Worm (Caenorhabditis elegans): ENCODE results near the gene gyg-2.

Gene gyg-2

DNA sequence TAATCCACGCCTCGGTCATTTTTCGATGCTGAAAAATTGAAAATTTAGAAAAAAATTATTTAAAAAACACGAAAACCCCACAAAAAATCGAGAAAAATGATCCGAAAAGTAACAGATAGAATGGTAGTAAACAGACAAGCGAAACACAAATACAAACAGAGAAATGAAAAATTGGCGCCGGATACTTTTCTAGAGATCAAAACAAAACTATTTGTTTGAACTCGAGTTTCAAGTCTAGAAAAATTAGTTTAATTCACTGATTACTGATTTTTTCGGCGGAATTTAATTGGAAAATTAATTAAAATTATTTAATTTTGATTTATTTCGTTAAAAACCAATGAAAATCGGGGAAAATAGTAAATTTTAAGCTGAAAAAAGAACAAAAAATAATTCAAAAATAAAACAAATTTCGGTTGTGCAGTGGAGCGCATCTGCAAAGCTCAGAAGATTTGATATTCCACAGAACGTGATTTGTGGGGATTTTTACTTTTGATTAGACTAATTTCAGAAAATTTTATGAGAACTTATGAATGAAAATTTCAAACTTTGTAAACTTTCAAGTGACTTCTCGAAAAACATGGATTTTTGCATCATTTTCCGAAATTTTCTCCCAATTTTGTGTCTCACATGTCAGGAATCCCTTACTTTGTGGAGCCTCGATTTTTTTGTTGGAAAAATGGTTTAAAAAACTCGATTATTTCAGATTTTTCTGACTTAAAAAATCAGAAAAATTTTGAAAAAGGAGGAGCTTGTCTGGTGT is at the start of gene gyg-2:
Gene gyg-2, minus strand, starts transcription at position 28 of the 760 bp plus-strand sequence.
- TF ChIP-seq med-1 (GFP tag; optimal IDR thresholded peaks at IDR 0.05; ENCODE audit: insufficient read depth) (no peak), klf-2 (GFP tag; conservative IDR thresholded peaks at IDR 0.05) (no peak), cog-1 (tag; optimal IDR thresholded peaks at IDR 0.05) (no peak)

DNA sequence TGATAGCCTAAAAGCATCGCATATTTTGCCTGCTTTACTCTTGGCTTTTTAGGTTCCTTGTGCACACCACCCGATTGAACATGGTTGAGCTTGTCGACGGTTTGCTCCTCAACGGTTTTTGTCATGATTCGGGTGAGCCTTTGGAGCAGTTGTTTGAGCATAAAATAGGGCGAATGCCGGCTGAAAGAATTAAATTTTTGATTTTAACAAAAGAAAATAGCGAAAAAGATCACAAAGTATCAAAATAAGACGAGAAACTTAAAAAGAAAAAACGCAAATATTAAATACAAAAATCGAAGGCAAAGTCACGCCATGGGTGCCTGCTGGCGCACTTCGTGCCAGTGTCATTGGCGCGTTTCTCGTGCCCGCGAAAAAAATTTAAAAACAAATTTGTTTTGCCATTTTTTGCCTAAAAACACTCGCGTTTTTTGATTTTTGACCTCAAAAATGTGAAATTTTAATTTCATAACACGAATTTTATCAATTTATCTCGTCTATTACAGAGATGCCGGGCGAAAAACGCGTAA is 48.8 kb upstream of the gyg-2 start, which contains the start of the genes ctps-1 and pus-1:
Gene ctps-1, plus strand, starts transcription at position 51 of the 527 bp plus-strand sequence.
Gene pus-1, minus strand, starts transcription at position 125 of the 527 bp plus-strand sequence.
- no peak for TF ChIP-seq klf-2 (GFP tag; conservative IDR thresholded peaks at IDR 0.05)
- no peak for TF ChIP-seq flt-1 (GFP tag; IDR thresholded peaks at IDR 0.05)
- no peak for TF ChIP-seq ztf-23 (GFP tag; IDR thresholded peaks at IDR 0.05)
- TF ChIP-seq med-1 (GFP tag; optimal IDR thresholded peaks at IDR 0.05; ENCODE audit: insufficient read depth), result no peak
- no peak for TF ChIP-seq T22C8.4 (GFP tag; IDR thresholded peaks at IDR 0.05)
- TF ChIP-seq ztf-29 (GFP tag; IDR thresholded peaks at IDR 0.05), result no peak
- TF ChIP-seq ref-1 (GFP tag; conservative IDR thresholded peaks at IDR 0.05), result no peak
- no peak for TF ChIP-seq cog-1 (tag; optimal IDR thresholded peaks at IDR 0.05)
- TF ChIP-seq tab-1 (GFP tag; IDR thresholded peaks at IDR 0.05), result no peak

ce11 chrV:16794079-16794478 is 48.0 kb upstream of the gyg-2 start:
- TF ChIP-seq klf-2 (GFP tag; conservative IDR thresholded peaks at IDR 0.05) (no peak), ref-1 (GFP tag; conservative IDR thresholded peaks at IDR 0.05) (no peak), ztf-29 (GFP tag; IDR thresholded peaks at IDR 0.05) (no peak), T22C8.4 (GFP tag; IDR thresholded peaks at IDR 0.05) (no peak), ztf-23 (GFP tag; IDR thresholded peaks at IDR 0.05) (no peak), cog-1 (tag; optimal IDR thresholded peaks at IDR 0.05) (no peak), tab-1 (GFP tag; IDR thresholded peaks at IDR 0.05) (no peak), flt-1 (GFP tag; IDR thresholded peaks at IDR 0.05) (no peak), med-1 (GFP tag; optimal IDR thresholded peaks at IDR 0.05; ENCODE audit: insufficient read depth) (no peak)

DNA sequence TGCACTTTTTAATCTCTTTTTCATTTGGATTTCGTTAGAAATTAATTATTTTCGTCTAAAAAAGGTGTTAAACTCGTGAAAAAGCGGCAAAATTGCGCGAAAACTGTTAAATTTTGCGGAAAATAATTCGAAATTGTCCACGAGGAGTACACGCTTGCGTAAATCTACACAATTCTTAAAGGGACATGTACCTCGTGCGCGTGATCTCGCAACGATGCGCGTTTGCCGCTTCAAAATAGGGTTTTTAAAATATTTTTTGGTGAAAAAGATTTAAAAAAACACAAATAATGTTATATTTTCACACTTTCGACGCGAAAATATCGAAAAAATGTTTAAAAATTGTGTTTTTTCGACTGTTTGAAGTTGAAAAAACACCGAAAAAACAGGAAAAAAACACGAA is 47.3 kb upstream of the gyg-2 start:
- TF ChIP-seq klf-2 (GFP tag; conservative IDR thresholded peaks at IDR 0.05) (no peak), T22C8.4 (GFP tag; IDR thresholded peaks at IDR 0.05) (no peak), cog-1 (tag; optimal IDR thresholded peaks at IDR 0.05) (no peak), ztf-23 (GFP tag; IDR thresholded peaks at IDR 0.05) (no peak), flt-1 (GFP tag; IDR thresholded peaks at IDR 0.05) (no peak)

DNA sequence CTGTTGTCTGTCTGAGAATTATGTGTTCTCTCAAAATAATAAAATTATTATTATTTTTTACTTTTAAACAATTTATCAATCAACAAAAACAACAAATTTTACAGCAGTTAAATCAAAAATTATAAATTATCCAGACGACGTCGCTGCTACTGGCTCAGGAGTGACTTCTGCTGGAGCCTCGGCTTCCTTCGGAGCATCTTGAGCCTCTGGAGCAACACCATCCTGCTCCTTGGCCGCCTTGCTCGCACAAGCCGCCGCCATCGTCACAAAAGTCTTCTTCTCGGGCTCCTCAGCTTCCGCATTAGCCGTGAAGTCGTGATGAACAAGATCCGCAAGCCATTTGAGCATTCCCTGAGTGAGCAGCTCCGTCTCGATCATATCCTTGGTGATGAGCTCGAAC is 46.7 kb upstream of the gyg-2 start:
- TF ChIP-seq tab-1 (GFP tag; IDR thresholded peaks at IDR 0.05) (no peak), cog-1 (tag; optimal IDR thresholded peaks at IDR 0.05) (no peak), flt-1 (GFP tag; IDR thresholded peaks at IDR 0.05) (no peak), T22C8.4 (GFP tag; IDR thresholded peaks at IDR 0.05) (no peak)

ce11 chrV:16788967-16789366 is 42.9 kb upstream of the gyg-2 start, which contains the start of gene immt-2:
TSS of gene immt-2 (plus strand) at chrV:16789267.
- TF ChIP-seq med-1 (GFP tag; optimal IDR thresholded peaks at IDR 0.05; ENCODE audit: insufficient read depth) (no peak), tab-1 (GFP tag; IDR thresholded peaks at IDR 0.05) (no peak), ztf-23 (GFP tag; IDR thresholded peaks at IDR 0.05) (no peak), T22C8.4 (GFP tag; IDR thresholded peaks at IDR 0.05) (no peak), flt-1 (GFP tag; IDR thresholded peaks at IDR 0.05) (no peak), klf-2 (GFP tag; conservative IDR thresholded peaks at IDR 0.05) (no peak), cog-1 (tag; optimal IDR thresholded peaks at IDR 0.05) (no peak), ztf-29 (GFP tag; IDR thresholded peaks at IDR 0.05) (no peak), ref-1 (GFP tag; conservative IDR thresholded peaks at IDR 0.05) (no peak)

DNA sequence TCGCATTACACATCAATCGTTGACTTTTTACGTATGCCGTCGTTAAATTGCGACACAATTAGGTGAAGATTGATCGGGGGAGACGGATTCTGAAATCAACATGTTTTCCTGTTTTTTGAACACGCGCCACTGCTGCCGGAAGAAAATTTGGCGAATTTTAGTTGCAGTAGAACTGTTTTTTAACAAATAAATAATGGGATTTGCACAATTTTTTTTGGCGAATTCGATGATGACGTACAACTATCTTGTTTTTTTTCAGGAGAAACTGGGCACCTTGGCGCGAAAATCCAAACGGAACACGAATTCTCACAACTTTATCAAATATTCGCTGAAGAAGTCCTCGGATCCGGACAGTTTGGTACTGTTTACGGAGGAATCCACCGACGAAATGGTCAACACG is 40.0 kb upstream of the gyg-2 start:
- TF ChIP-seq tab-1 (GFP tag; IDR thresholded peaks at IDR 0.05), result no peak
- no peak for TF ChIP-seq ztf-23 (GFP tag; IDR thresholded peaks at IDR 0.05)
- no peak for TF ChIP-seq flt-1 (GFP tag; IDR thresholded peaks at IDR 0.05)
- no peak for TF ChIP-seq med-1 (GFP tag; optimal IDR thresholded peaks at IDR 0.05; ENCODE audit: insufficient read depth)
- no peak for TF ChIP-seq ztf-29 (GFP tag; IDR thresholded peaks at IDR 0.05)
- no peak for TF ChIP-seq klf-2 (GFP tag; conservative IDR thresholded peaks at IDR 0.05)
- no peak for TF ChIP-seq ref-1 (GFP tag; conservative IDR thresholded peaks at IDR 0.05)
- TF ChIP-seq T22C8.4 (GFP tag; IDR thresholded peaks at IDR 0.05), result no peak
- no peak for TF ChIP-seq cog-1 (tag; optimal IDR thresholded peaks at IDR 0.05)

- no peak for TF ChIP-seq T22C8.4 (GFP tag; IDR thresholded peaks at IDR 0.05)
- TF ChIP-seq ztf-29 (GFP tag; IDR thresholded peaks at IDR 0.05), result no peak
- TF ChIP-seq flt-1 (GFP tag; IDR thresholded peaks at IDR 0.05), result no peak
- no peak for TF ChIP-seq ref-1 (GFP tag; conservative IDR thresholded peaks at IDR 0.05)
- TF ChIP-seq klf-2 (GFP tag; conservative IDR thresholded peaks at IDR 0.05), result no peak
- TF ChIP-seq ztf-23 (GFP tag; IDR thresholded peaks at IDR 0.05), result no peak
- TF ChIP-seq tab-1 (GFP tag; IDR thresholded peaks at IDR 0.05), result no peak
These were observed 38.7 kb upstream of the gyg-2 start for ce11 chrV:16784806-16785205.

DNA sequence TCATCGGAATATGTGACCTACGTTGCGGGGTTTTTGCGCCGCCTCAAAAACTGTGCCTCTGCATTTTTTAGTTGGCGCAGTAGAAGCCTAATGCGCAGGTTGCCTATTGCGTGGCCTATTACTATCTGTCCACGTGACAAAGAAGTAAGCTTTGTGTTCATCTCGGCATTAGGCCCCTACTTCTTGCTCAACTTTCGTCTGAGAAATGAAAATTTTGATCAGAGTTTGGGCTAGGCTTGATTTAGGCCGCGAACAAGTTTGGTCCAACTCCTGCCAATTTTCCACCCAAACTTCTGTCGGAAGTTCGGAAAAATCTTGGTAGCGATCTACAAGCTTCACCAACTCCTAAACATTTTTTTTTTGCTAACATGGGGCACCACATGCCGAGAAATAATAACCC is 35.9 kb upstream of the gyg-2 start:
- no peak for TF ChIP-seq klf-2 (GFP tag; conservative IDR thresholded peaks at IDR 0.05)
- TF ChIP-seq T22C8.4 (GFP tag; IDR thresholded peaks at IDR 0.05), result no peak
- no peak for TF ChIP-seq ref-1 (GFP tag; conservative IDR thresholded peaks at IDR 0.05)
- no peak for TF ChIP-seq tab-1 (GFP tag; IDR thresholded peaks at IDR 0.05)
- TF ChIP-seq ztf-23 (GFP tag; IDR thresholded peaks at IDR 0.05), result no peak
- TF ChIP-seq ztf-29 (GFP tag; IDR thresholded peaks at IDR 0.05), result no peak
- no peak for TF ChIP-seq cog-1 (tag; optimal IDR thresholded peaks at IDR 0.05)
- TF ChIP-seq med-1 (GFP tag; optimal IDR thresholded peaks at IDR 0.05; ENCODE audit: insufficient read depth), result no peak
- TF ChIP-seq flt-1 (GFP tag; IDR thresholded peaks at IDR 0.05), result no peak

- no peak for TF ChIP-seq ztf-23 (GFP tag; IDR thresholded peaks at IDR 0.05)
- no peak for TF ChIP-seq tab-1 (GFP tag; IDR thresholded peaks at IDR 0.05)
- no peak for TF ChIP-seq klf-2 (GFP tag; conservative IDR thresholded peaks at IDR 0.05)
- TF ChIP-seq T22C8.4 (GFP tag; IDR thresholded peaks at IDR 0.05), result no peak
- no peak for TF ChIP-seq flt-1 (GFP tag; IDR thresholded peaks at IDR 0.05)
- no peak for TF ChIP-seq cog-1 (tag; optimal IDR thresholded peaks at IDR 0.05)
- TF ChIP-seq ztf-29 (GFP tag; IDR thresholded peaks at IDR 0.05), result no peak
- no peak for TF ChIP-seq med-1 (GFP tag; optimal IDR thresholded peaks at IDR 0.05; ENCODE audit: insufficient read depth)
- TF ChIP-seq ref-1 (GFP tag; conservative IDR thresholded peaks at IDR 0.05), result no peak
These were observed 34.5 kb upstream of the gyg-2 start for ce11 chrV:16780554-16780953.
